Worm (Caenorhabditis elegans) whole organism, mixed stage, embryonic: ENCODE results near the gene fbxa-18.

Experiments used
- M03D4.4 ChIP-seq: sonication (generic microtip); optimal IDR thresholded peaks from 2 replicates; lab custom pipeline; 2017; ENCODE audit warnings: mild to moderate bottlenecking, missing genetic modification characterization, missing compliant biosample characterization
- blmp-1 ChIP-seq: fragments of 150-350 bp; optimal IDR thresholded peaks from 2 replicates; lab custom pipeline; 2014; ENCODE audit warnings: missing biosample characterization, missing genetic modification characterization
- ceh-39 ChIP-seq: fragments of 150-350 bp; optimal IDR thresholded peaks from 2 replicates; lab custom pipeline; 2014; ENCODE audit warnings: missing biosample characterization, missing genetic modification characterization
- ceh-43 ChIP-seq: fragments of 200-800 bp; sonication (Bioruptor generic); optimal IDR thresholded peaks from 2 replicates; lab custom pipeline; 2018; ENCODE audit warnings: mild to moderate bottlenecking, missing genetic modification characterization, moderate library complexity, missing compliant biosample characterization
- ceh-83 ChIP-seq: fragments of 200-800 bp; sonication (Bioruptor generic); optimal IDR thresholded peaks from 2 replicates; lab custom pipeline; 2018; ENCODE audit warnings: mild to moderate bottlenecking, missing genetic modification characterization, missing compliant biosample characterization
- ces-1 ChIP-seq: fragments of 150-350 bp; optimal IDR thresholded peaks from 2 replicates; lab custom pipeline; 2014; ENCODE audit warnings: missing biosample characterization, missing genetic modification reagents, missing genetic modification characterization
- cnd-1 ChIP-seq: fragments of 200-800 bp; sonication (Bioruptor generic); optimal IDR thresholded peaks from 2 replicates; lab custom pipeline; 2018; ENCODE audit warnings: mild to moderate bottlenecking, missing genetic modification characterization, missing compliant biosample characterization
- drap-1 ChIP-seq: fragments of 200-800 bp; sonication (Bioruptor generic); optimal IDR thresholded peaks from 3 replicates; lab custom pipeline; 2018; ENCODE audit warnings: mild to moderate bottlenecking, missing genetic modification characterization, missing compliant biosample characterization
- elt-1 ChIP-seq: sonication (generic microtip); optimal IDR thresholded peaks from 2 replicates; lab custom pipeline; 2017; ENCODE audit warnings: missing genetic modification characterization, mild to moderate bottlenecking, missing compliant biosample characterization, antibody characterized with exemption, moderate library complexity, borderline replicate concordance; ENCODE audit not compliant: insufficient read depth
- elt-3 ChIP-seq: fragments of 150-350 bp; optimal IDR thresholded peaks from 2 replicates; lab custom pipeline; 2014; ENCODE audit warnings: missing biosample characterization, missing genetic modification characterization
- flh-1 ChIP-seq: fragments of 200-800 bp; sonication (Bioruptor generic); optimal IDR thresholded peaks from 2 replicates; lab custom pipeline; 2018; ENCODE audit warnings: mild to moderate bottlenecking, missing genetic modification characterization, moderate library complexity, missing compliant biosample characterization
- ham-2 ChIP-seq: fragments of 200-800 bp; sonication (Bioruptor generic); optimal IDR thresholded peaks from 2 replicates; lab custom pipeline; 2018; ENCODE audit warnings: mild to moderate bottlenecking, missing genetic modification characterization, missing compliant biosample characterization
- hlh-1 ChIP-seq: fragments of 150-350 bp; optimal IDR thresholded peaks from 2 replicates; lab custom pipeline; 2014; ENCODE audit warnings: missing biosample characterization, missing genetic modification reagents, missing genetic modification characterization
- lin-13 ChIP-seq: fragments of 150-350 bp; optimal IDR thresholded peaks from 2 replicates; lab custom pipeline; 2014; ENCODE audit warnings: missing biosample characterization, missing genetic modification characterization
- lin-32 ChIP-seq: fragments of 200-800 bp; sonication (Bioruptor generic); optimal IDR thresholded peaks from 2 replicates; lab custom pipeline; 2018; ENCODE audit warnings: mild to moderate bottlenecking, missing genetic modification characterization, missing compliant biosample characterization
- lsy-2 ChIP-seq: fragments of 150-350 bp; optimal IDR thresholded peaks from 2 replicates; lab custom pipeline; 2014; ENCODE audit warnings: missing biosample characterization, missing genetic modification characterization
- mab-5 ChIP-seq: fragments of 150-350 bp; optimal IDR thresholded peaks from 2 replicates; lab custom pipeline; 2014; ENCODE audit warnings: missing biosample characterization, missing genetic modification characterization
- mls-2 ChIP-seq: sonication (generic microtip); optimal IDR thresholded peaks from 2 replicates; lab custom pipeline; 2016; ENCODE audit warnings: mild to moderate bottlenecking, missing genetic modification characterization, moderate library complexity, missing compliant biosample characterization
- nhr-76 ChIP-seq: sonication (generic microtip); optimal IDR thresholded peaks from 2 replicates; lab custom pipeline; 2017; ENCODE audit warnings: missing biosample characterization, missing genetic modification characterization
- pha-4 ChIP-seq: fragments of 150-350 bp; optimal IDR thresholded peaks from 2 replicates; lab custom pipeline; 2018; ENCODE audit warnings: missing biosample characterization, missing genetic modification reagents, missing genetic modification characterization
- tbx-8 ChIP-seq: fragments of 200-800 bp; sonication (Bioruptor generic); optimal IDR thresholded peaks from 2 replicates; lab custom pipeline; 2018; ENCODE audit warnings: mild to moderate bottlenecking, missing genetic modification characterization, moderate library complexity, missing compliant biosample characterization
- unc-120 ChIP-seq: sonication (generic microtip); optimal IDR thresholded peaks from 2 replicates; lab custom pipeline; 2017; ENCODE audit warnings: missing genetic modification characterization, missing compliant biosample characterization; ENCODE audit not compliant: poor library complexity, severe bottlenecking
- unc-39 ChIP-seq: fragments of 150-350 bp; optimal IDR thresholded peaks from 2 replicates; lab custom pipeline; 2014; ENCODE audit warnings: missing biosample characterization, missing genetic modification characterization
- unc-62 ChIP-seq: fragments of 150-350 bp; optimal IDR thresholded peaks from 2 replicates; lab custom pipeline; 2014; ENCODE audit warnings: missing biosample characterization, missing genetic modification reagents, missing genetic modification characterization
- zip-8 ChIP-seq: fragments of 150-350 bp; optimal IDR thresholded peaks from 2 replicates; lab custom pipeline; 2014; ENCODE audit warnings: missing biosample characterization, missing genetic modification characterization
- ztf-11 ChIP-seq: fragments of 150-350 bp; optimal IDR thresholded peaks from 2 replicates; lab custom pipeline; 2014; ENCODE audit warnings: missing biosample characterization, missing genetic modification characterization

fbxa-18 gene

DNA sequence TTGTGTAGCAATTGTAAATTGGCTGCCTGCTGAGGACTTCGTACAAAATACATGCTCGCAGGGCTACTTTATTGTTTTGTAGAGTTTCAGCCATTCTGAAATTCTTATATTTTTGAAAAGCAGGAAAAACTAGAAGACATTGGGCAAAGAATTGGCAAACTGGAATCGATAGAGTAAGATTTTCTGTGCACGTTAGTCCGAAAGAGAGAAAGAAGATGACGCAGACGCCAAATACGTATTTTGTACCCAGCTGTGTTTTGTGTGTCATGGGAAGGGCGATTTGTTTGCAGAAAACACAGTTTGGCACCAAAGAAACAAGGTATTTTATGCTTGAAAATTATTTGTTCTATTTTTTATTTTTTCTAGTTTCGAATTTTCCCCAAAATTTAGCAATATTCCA lies 15.1 kb upstream of the fbxa-18 start, which contains the start of gene fbxa-143:
Gene fbxa-143, minus strand, starts transcription at position 101 of the 400 bp plus-strand sequence.
- TF ChIP-seq ceh-39 (tag; lab: Kevin White, UChicago) (no peak), ces-1 (GFP tag; lab: Kevin White, UChicago) (no peak), nhr-76 (no peak), lin-13 (tag; lab: Kevin White, UChicago) (no peak), M03D4.4 (tag; lab: Kevin White, UChicago) (no peak)

DNA sequence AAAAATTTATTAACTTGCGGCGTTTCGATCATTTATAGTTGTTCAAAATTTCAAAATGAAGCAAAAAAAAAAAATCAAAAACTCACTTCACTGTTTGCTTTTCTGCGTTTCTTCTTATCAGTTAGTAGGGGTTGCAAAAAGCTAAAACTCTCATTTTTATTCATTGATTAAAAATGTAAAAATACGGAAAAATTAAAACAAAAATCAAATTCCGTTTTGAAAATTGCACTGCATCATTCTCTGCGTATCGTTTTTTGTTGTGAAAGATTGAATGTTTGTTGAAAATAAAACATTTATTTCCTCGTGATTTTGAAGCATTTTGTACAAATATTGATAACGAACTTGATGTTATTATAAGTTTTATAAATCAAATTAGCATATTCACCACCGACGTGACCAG lies 13.4 kb upstream of the fbxa-18 start:
- TF ChIP-seq ztf-11 (tag; lab: Kevin White, UChicago): no peak
- TF ChIP-seq ham-2 (GFP tag; lab: Kevin White, UChicago): no peak
- TF ChIP-seq hlh-1 (tag; lab: Kevin White, UChicago): no peak
- TF ChIP-seq pha-4 (tag; lab: Kevin White, UChicago): no peak

DNA sequence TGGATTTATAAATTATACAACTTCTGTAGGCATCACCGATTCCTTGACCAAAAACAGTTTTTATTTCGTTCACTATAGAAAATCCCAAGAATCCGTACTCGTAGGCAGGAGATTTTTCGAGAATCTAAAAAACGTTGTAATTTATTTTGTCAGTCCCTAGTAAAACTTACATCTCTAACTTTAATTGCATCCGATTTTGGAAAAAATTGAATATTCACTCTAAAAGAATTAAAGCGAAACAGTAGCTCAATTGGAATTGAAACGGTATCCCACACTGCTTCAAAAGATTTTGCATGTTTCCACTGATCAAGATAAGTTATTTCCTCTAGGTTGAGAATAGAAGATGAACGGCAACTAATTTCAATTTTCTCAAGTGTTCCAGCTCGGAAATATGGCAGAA lies 11.2 kb upstream of the fbxa-18 start, which contains the start of gene fbxa-142:
Gene fbxa-142, minus strand, starts transcription at position 101 of the 400 bp plus-strand sequence.
- no peak for TF ChIP-seq unc-62
- TF ChIP-seq pha-4 (tag; lab: Kevin White, UChicago): no peak
- TF ChIP-seq unc-39 (tag; lab: Kevin White, UChicago): no peak
- no peak for TF ChIP-seq nhr-76

DNA sequence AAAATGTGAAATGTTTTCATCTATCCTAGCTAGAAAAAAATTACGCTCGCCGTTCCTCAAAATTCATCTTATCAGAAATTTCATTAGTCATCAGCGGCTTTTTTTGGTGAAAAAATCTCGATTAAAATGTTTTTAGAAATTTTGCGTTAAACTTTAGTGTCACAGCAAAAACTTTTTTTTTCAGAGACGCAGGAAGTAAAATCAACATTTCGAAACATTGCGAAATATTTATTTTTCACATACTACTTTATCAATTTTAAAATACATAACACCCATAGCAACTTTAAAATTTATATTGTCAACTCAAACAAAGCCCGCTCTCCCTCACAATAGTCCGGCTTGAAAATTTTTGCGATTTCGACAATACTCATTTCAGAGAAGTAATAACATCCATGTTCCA lies 10.3 kb upstream of the fbxa-18 start:
- TF ChIP-seq lin-32 (GFP tag; lab: Kevin White, UChicago) (no peak), ztf-11 (tag; lab: Kevin White, UChicago) (no peak), flh-1 (no peak), lsy-2 (no peak), tbx-8 (no peak), lin-13 (tag; lab: Kevin White, UChicago) (no peak), drap-1 (GFP tag; lab: Kevin White, UChicago) (no peak), ceh-83 (GFP tag; lab: Kevin White, UChicago) (no peak), cnd-1 (tag; lab: Kevin White, UChicago) (no peak), unc-120 (tag; lab: Kevin White, UChicago) (no peak), zip-8 (tag; lab: Kevin White, UChicago) (no peak), elt-3 (tag; lab: Kevin White, UChicago) (no peak), blmp-1 (tag; lab: Kevin White, UChicago) (no peak), mls-2 (tag; lab: Kevin White, UChicago) (no peak), unc-62 (no peak), nhr-76 (no peak), pha-4 (tag; lab: Kevin White, UChicago) (no peak)
- TF ChIP-seq, all 35 proteins: peak for 0

DNA sequence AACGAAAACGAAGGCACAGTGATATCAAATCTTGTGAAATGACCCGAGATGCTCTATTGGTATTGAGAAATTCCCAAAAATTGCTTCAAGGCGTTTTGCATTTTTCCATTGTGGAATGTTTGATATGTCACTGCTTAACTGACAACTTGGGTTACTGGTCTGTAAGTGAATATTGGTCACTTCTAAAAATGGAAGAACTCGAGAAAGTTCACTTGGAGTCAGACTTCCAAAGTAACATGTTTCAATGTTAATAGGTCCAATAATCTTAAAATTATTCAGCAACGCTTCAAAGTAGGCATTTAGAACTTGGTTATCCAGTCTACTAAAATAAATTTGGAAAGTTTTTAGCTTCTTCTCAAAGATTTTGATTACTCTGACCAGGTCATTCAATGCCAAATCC lies 9.8 kb upstream of the fbxa-18 start, which contains the start of gene fbxa-144:
Gene fbxa-144, minus strand, starts transcription at position 101 of the 400 bp plus-strand sequence.
- TF ChIP-seq blmp-1 (tag; lab: Kevin White, UChicago): no peak
- TF ChIP-seq ceh-83 (GFP tag; lab: Kevin White, UChicago): no peak
- no peak for TF ChIP-seq elt-3 (tag; lab: Kevin White, UChicago)
- TF ChIP-seq ztf-11 (tag; lab: Kevin White, UChicago): no peak
- TF ChIP-seq cnd-1 (tag; lab: Kevin White, UChicago): no peak
- TF ChIP-seq ces-1 (GFP tag; lab: Kevin White, UChicago): no peak
- TF ChIP-seq pha-4 (tag; lab: Kevin White, UChicago): no peak
- no peak for TF ChIP-seq elt-1 (tag; lab: Kevin White, UChicago)
- TF ChIP-seq lsy-2: no peak
- TF ChIP-seq mab-5 (tag; lab: Kevin White, UChicago): no peak
- TF ChIP-seq ceh-43 (GFP tag; lab: Kevin White, UChicago): no peak

DNA sequence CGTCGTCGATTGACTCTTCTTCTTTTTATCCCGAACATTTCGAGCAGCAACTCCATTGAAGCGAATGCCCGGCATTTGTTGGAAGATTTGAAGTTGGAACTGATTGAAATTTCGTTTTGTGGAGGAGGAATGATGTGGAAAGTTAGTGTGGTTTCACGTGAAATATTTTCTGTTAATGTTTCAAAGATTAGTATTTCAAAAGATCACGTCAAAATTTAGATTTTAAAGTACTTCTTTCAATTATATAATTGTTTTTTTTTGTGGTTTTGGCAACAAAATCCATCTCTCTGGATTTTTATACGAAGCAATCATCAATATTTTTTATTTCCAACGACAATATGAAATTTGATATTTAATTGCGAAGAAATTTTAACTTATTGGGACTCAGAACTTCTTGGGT lies 5.4 kb upstream of the fbxa-18 start, which contains the start of gene F44G3.7:
Gene F44G3.7, minus strand, starts transcription at position 101 of the 400 bp plus-strand sequence.
- TF ChIP-seq pha-4 (tag; lab: Kevin White, UChicago) (no peak), zip-8 (tag; lab: Kevin White, UChicago) (no peak), ceh-39 (tag; lab: Kevin White, UChicago) (no peak), hlh-1 (tag; lab: Kevin White, UChicago) (no peak), ztf-11 (tag; lab: Kevin White, UChicago) (no peak), ham-2 (GFP tag; lab: Kevin White, UChicago) (no peak), mab-5 (tag; lab: Kevin White, UChicago) (no peak), unc-39 (tag; lab: Kevin White, UChicago) (no peak), flh-1 (no peak), elt-3 (tag; lab: Kevin White, UChicago) (no peak)
